Worm (Caenorhabditis elegans) whole organism, late embryonic: ENCODE data around the gene moa-1.

Source experiments
- C08G9.2 ChIP-seq: sonication (generic microtip); optimal IDR thresholded peaks from 2 replicates; lab custom pipeline; 2016; ENCODE audit warnings: mild to moderate bottlenecking, missing genetic modification characterization, moderate library complexity, missing compliant biosample characterization
- K02D7.2 ChIP-seq: sonication (generic microtip); optimal IDR thresholded peaks from 2 replicates; lab custom pipeline; 2017; ENCODE audit warnings: mild to moderate bottlenecking, missing genetic modification characterization, missing compliant biosample characterization
- T23F11.4 ChIP-seq: fragments of 200-800 bp; sonication (Bioruptor generic); optimal IDR thresholded peaks from 2 replicates; lab custom pipeline; 2018; ENCODE audit warnings: mild to moderate bottlenecking, missing genetic modification characterization, missing compliant biosample characterization
- Y22D7AL.16 ChIP-seq: sonication (generic microtip); optimal IDR thresholded peaks from 2 replicates; lab custom pipeline; 2016; ENCODE audit warnings: missing genetic modification characterization, missing compliant biosample characterization
- ahr-1 ChIP-seq: sonication (generic microtip); optimal IDR thresholded peaks from 2 replicates; lab custom pipeline; 2016; ENCODE audit warnings: missing genetic modification characterization, missing compliant biosample characterization
- ceh-18 ChIP-seq: sonication (generic microtip); optimal IDR thresholded peaks from 2 replicates; lab custom pipeline; 2016; ENCODE audit warnings: missing genetic modification characterization, missing compliant biosample characterization
- ceh-19 ChIP-seq: fragments of 200-800 bp; sonication (Bioruptor generic); optimal IDR thresholded peaks from 2 replicates; lab custom pipeline; 2018; ENCODE audit warnings: mild to moderate bottlenecking, missing genetic modification characterization, missing compliant biosample characterization
- ceh-22 ChIP-seq: sonication (generic microtip); optimal IDR thresholded peaks from 2 replicates; lab custom pipeline; 2017; ENCODE audit warnings: missing biosample characterization, missing genetic modification characterization
- ceh-24 ChIP-seq: sonication (generic microtip); optimal IDR thresholded peaks from 2 replicates; lab custom pipeline; 2016; ENCODE audit warnings: mild to moderate bottlenecking, missing genetic modification characterization, missing compliant biosample characterization
- ceh-30 ChIP-seq: fragments of 150-350 bp; optimal IDR thresholded peaks from 2 replicates; lab custom pipeline; 2014; ENCODE audit warnings: missing biosample characterization, missing genetic modification characterization
- ceh-31 ChIP-seq: sonication (generic microtip); optimal IDR thresholded peaks from 2 replicates; lab custom pipeline; 2016; ENCODE audit warnings: missing genetic modification characterization, missing compliant biosample characterization
- ceh-34 ChIP-seq: sonication (generic microtip); optimal IDR thresholded peaks from 2 replicates; lab custom pipeline; 2016; ENCODE audit warnings: mild to moderate bottlenecking, missing genetic modification characterization, missing compliant biosample characterization
- ceh-9 ChIP-seq: sonication (generic microtip); optimal IDR thresholded peaks from 2 replicates; lab custom pipeline; 2016; ENCODE audit warnings: mild to moderate bottlenecking, missing genetic modification characterization, inconsistent platforms, missing compliant biosample characterization
- dmd-4 ChIP-seq: sonication (generic microtip); optimal IDR thresholded peaks from 2 replicates; lab custom pipeline; 2016; ENCODE audit warnings: borderline replicate concordance, missing genetic modification characterization, missing compliant biosample characterization
- dve-1 ChIP-seq: sonication (generic microtip); optimal IDR thresholded peaks from 2 replicates; lab custom pipeline; 2017; ENCODE audit warnings: antibody characterized with exemption, mild to moderate bottlenecking, missing genetic modification characterization, missing compliant biosample characterization
- elt-4 ChIP-seq: sonication (generic microtip); optimal IDR thresholded peaks from 2 replicates; lab custom pipeline; 2016; ENCODE audit warnings: missing genetic modification characterization, missing compliant biosample characterization
- fax-1 ChIP-seq: sonication (generic microtip); optimal IDR thresholded peaks from 2 replicates; lab custom pipeline; 2016; ENCODE audit warnings: missing genotype, missing genetic modification characterization, missing compliant biosample characterization
- fkh-10 ChIP-seq: fragments of 150-350 bp; optimal IDR thresholded peaks from 2 replicates; lab custom pipeline; 2014; ENCODE audit warnings: missing biosample characterization, missing genetic modification reagents, missing genetic modification characterization
- gmeb-2 ChIP-seq: sonication (generic microtip); optimal IDR thresholded peaks from 2 replicates; lab custom pipeline; 2016; ENCODE audit warnings: missing genetic modification characterization, inconsistent platforms, missing compliant biosample characterization
- hlh-13 ChIP-seq: fragments of 200-800 bp; sonication (Bioruptor generic); optimal IDR thresholded peaks from 2 replicates; lab custom pipeline; 2018; ENCODE audit warnings: mild to moderate bottlenecking, missing genetic modification characterization, missing compliant biosample characterization
- hlh-15 ChIP-seq: sonication (generic microtip); optimal IDR thresholded peaks from 2 replicates; lab custom pipeline; 2016; ENCODE audit warnings: missing genetic modification characterization, missing compliant biosample characterization
- hlh-6 ChIP-seq: sonication (generic microtip); optimal IDR thresholded peaks from 2 replicates; lab custom pipeline; 2016; ENCODE audit warnings: missing genotype, missing genetic modification characterization, missing compliant biosample characterization
- lim-6 ChIP-seq: sonication (generic microtip); optimal IDR thresholded peaks from 2 replicates; lab custom pipeline; 2016; ENCODE audit warnings: missing genetic modification characterization, missing compliant biosample characterization
- lin-11 ChIP-seq: fragments of 200-800 bp; sonication (Bioruptor generic); optimal IDR thresholded peaks from 2 replicates; lab custom pipeline; 2018; ENCODE audit warnings: mild to moderate bottlenecking, missing genetic modification characterization, missing compliant biosample characterization
- madf-2 ChIP-seq: sonication (generic microtip); optimal IDR thresholded peaks from 2 replicates; lab custom pipeline; 2017; ENCODE audit warnings: missing genetic modification characterization, missing compliant biosample characterization
- nfya-1 ChIP-seq: sonication (generic microtip); optimal IDR thresholded peaks from 2 replicates; lab custom pipeline; 2017; ENCODE audit warnings: missing genetic modification characterization, mild to moderate bottlenecking, missing compliant biosample characterization, antibody characterized with exemption, moderate library complexity
- nhr-232 ChIP-seq: sonication (generic microtip); optimal IDR thresholded peaks from 2 replicates; lab custom pipeline; 2016; ENCODE audit warnings: missing genetic modification characterization, missing compliant biosample characterization
- npax-4 ChIP-seq: sonication (generic microtip); optimal IDR thresholded peaks from 2 replicates; lab custom pipeline; 2016; ENCODE audit warnings: missing genetic modification characterization, missing compliant biosample characterization
- odd-2 ChIP-seq: sonication (generic microtip); optimal IDR thresholded peaks from 2 replicates; lab custom pipeline; 2017; ENCODE audit warnings: antibody characterized with exemption, mild to moderate bottlenecking, missing genetic modification characterization, missing compliant biosample characterization
- pat-9 ChIP-seq: fragments of 200-800 bp; sonication (Bioruptor generic); optimal IDR thresholded peaks from 2 replicates; lab custom pipeline; 2018; ENCODE audit warnings: mild to moderate bottlenecking, missing genetic modification characterization, moderate library complexity, missing compliant biosample characterization
- pha-2 ChIP-seq: sonication (generic microtip); optimal IDR thresholded peaks from 2 replicates; lab custom pipeline; 2017; ENCODE audit warnings: mild to moderate bottlenecking, missing genetic modification characterization, missing compliant biosample characterization
- pros-1 ChIP-seq: fragments of 150-350 bp; optimal IDR thresholded peaks from 2 replicates; lab custom pipeline; 2014; ENCODE audit warnings: missing biosample characterization, missing genetic modification reagents, missing genetic modification characterization
- ref-2 ChIP-seq: sonication (generic microtip); optimal IDR thresholded peaks from 2 replicates; lab custom pipeline; 2016; ENCODE audit warnings: missing genetic modification characterization, missing compliant biosample characterization
- sox-2 ChIP-seq: fragments of 200-800 bp; sonication (Bioruptor generic); IDR thresholded peaks from 2 replicates; pipeline ENCODE4 v1.3.6; 2022; ENCODE audit warnings: missing genetic modification reagents, missing genetic modification characterization, missing compliant biosample characterization
- sox-4 ChIP-seq: sonication (generic microtip); optimal IDR thresholded peaks from 2 replicates; lab custom pipeline; 2017; ENCODE audit warnings: mild to moderate bottlenecking, missing genetic modification characterization, inconsistent platforms, missing compliant biosample characterization
- ttx-3 ChIP-seq: sonication (generic microtip); optimal IDR thresholded peaks from 2 replicates; lab custom pipeline; 2016; ENCODE audit warnings: missing genetic modification reagents, missing genetic modification characterization, missing compliant biosample characterization
- unc-42 ChIP-seq: sonication (generic microtip); optimal IDR thresholded peaks from 2 replicates; lab custom pipeline; 2016; ENCODE audit warnings: missing genotype, missing genetic modification characterization, missing compliant biosample characterization

Gene moa-1

ce11 chrIII:1934141-1934540 is 35.6 kb downstream of the moa-1 start:
- TF ChIP-seq odd-2 (tag; lab: Kevin White, UChicago) (no peak), dmd-4 (no peak), nfya-1 (no peak), ceh-31 (no peak), unc-42 (tag; lab: Kevin White, UChicago) (no peak), Y22D7AL.16 (tag; lab: Kevin White, UChicago) (no peak), nhr-232 (tag; lab: Kevin White, UChicago) (no peak), pat-9 (no peak), ref-2 (tag; lab: Kevin White, UChicago) (no peak), K02D7.2 (tag; lab: Kevin White, UChicago) (no peak), pha-2 (tag; lab: Kevin White, UChicago) (no peak), fax-1 (tag; lab: Kevin White, UChicago) (no peak), npax-4 (tag; lab: Kevin White, UChicago) (no peak), ttx-3 (tag; lab: Kevin White, UChicago) (no peak)

- no peak for TF ChIP-seq pat-9
- TF ChIP-seq, all 69 proteins: peak for 0
Observed at ce11 chrIII:1932018-1932417, 37.7 kb downstream of the moa-1 start.

DNA sequence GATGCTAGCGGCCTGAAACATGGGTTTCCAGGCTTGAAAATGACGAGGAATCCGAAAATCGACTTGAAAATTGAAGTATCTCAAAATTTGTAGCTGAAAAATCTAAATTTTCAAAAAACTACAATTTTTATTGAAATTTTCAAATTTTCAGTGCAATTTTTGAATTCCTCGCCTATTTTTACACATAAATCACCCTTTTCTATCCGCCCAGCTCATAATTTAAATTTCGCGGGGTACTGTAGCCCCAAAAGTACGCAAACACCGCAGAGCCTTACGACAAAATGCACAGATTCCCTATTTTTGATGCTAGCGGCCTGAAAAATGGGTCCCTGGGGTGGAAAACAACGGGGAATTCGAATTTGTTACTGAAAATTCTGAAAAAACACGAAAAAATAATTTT is 38.2 kb downstream of the moa-1 start:
- no peak for TF ChIP-seq ceh-30 (tag; lab: Kevin White, UChicago)
- no peak for TF ChIP-seq T23F11.4 (GFP tag; lab: Kevin White, UChicago)
- no peak for TF ChIP-seq pros-1 (tag; lab: Kevin White, UChicago)
- no peak for TF ChIP-seq ceh-22 (tag; lab: Kevin White, UChicago)
- no peak for TF ChIP-seq C08G9.2 (tag; lab: Kevin White, UChicago)
- TF ChIP-seq ceh-31: no peak
- no peak for TF ChIP-seq gmeb-2
- no peak for TF ChIP-seq pat-9
- TF ChIP-seq fkh-10 (GFP tag; lab: Kevin White, UChicago): no peak
- TF ChIP-seq hlh-15 (tag; lab: Kevin White, UChicago): no peak
- TF ChIP-seq sox-4 (tag; lab: Kevin White, UChicago): no peak
- no peak for TF ChIP-seq ceh-19 (GFP tag; lab: Kevin White, UChicago)
- TF ChIP-seq ceh-18 (tag; lab: Kevin White, UChicago): no peak
- no peak for TF ChIP-seq ceh-9 (tag; lab: Kevin White, UChicago)
- no peak for TF ChIP-seq lim-6
- TF ChIP-seq madf-2: no peak
- no peak for TF ChIP-seq ceh-24
- TF ChIP-seq hlh-13: no peak
- TF ChIP-seq, all 69 proteins: peak for 0

DNA sequence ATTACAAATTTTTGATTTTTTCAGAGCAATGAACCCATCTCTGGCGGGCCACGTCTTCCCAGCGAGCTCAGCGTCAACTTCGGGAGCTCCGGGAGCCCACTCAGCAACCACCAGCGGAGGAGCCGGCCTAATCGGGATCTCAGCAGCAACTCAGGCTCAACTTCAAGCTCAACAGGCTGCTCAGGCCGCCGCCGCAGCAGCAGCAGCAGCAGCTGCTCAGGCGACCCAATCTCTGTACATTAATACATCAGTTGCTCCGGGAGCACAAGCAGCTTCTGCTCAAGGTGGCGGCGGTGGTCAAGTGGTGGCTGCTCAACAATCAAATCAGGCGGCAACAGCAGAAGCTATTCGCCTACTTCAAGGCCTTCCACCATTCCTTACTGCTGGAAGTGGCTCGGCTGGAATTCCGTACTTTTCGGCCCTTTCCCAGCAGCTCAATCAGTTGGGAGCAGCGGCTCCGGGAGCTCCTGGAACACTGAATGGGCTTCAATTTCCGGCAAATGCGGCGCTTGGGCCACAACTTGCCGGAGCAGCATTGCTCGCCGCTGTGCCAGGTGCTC is 38.9 kb downstream of the moa-1 start:
- no peak for TF ChIP-seq sox-2
- peak; percentile 49 for TF ChIP-seq hlh-6 (tag; lab: Kevin White, UChicago)

DNA sequence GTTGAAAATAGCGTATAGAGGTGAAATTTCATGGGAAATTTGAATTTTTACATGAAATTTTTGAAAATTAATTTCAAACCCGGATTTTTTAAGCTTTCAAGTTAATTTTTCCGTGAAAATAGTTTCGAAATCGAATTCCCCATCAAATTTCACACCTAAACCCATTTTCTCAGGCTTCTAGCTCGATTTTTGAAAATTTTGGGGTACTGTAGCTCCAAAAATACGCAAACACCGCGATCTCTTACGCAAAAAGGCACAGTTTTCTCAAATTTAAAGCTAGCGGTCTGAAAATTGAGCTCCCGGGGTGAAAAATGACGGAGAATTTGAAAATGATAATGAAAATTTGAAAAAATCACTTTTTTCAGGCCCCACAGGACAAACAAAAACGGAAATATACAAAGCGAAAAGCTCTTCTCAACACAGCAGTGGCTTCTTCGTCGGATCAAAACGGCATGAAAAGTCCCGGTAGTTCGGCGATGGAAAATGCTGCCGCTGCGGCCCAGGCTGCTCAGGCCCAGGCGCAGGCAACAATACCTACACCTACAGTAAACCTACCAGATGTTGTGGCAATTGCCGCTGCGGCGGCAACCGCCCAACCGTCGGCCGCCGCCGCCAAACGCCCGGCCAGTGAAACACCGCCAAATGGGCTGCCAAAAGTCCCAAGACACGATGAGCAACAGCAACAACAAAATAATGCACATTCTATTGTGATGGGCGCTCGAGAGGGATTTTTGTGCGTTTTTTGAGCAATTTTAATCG is 40.8 kb downstream of the moa-1 start:
- TF ChIP-seq C08G9.2 (tag; lab: Kevin White, UChicago): no peak
- TF ChIP-seq ahr-1: no peak
- TF ChIP-seq ref-2 (tag; lab: Kevin White, UChicago): peak; percentile 21
- no peak for TF ChIP-seq elt-4 (tag; lab: Kevin White, UChicago)
- no peak for TF ChIP-seq lin-11
- no peak for TF ChIP-seq ceh-34 (tag; lab: Kevin White, UChicago)
- no peak for TF ChIP-seq dve-1 (tag; lab: Kevin White, UChicago)
